Worm (Caenorhabditis elegans) whole organism, L4/young adult: ENCODE results near the gene F40G12.10.

ENCODE experiments used
- W03F9.2 ChIP-seq: fragments of 150-350 bp; optimal IDR thresholded peaks from 2 replicates; lab custom pipeline; 2014; ENCODE audit warnings: missing biosample characterization, missing genetic modification characterization
- dao-5 ChIP-seq: sonication (generic microtip); optimal IDR thresholded peaks from 2 replicates; lab custom pipeline; 2016; ENCODE audit warnings: missing genotype, missing genetic modification characterization, moderate library complexity, missing compliant biosample characterization
- him-1 ChIP-seq: sonication (generic microtip); optimal IDR thresholded peaks from 2 replicates; lab custom pipeline; 2016; ENCODE audit warnings: missing genotype, missing genetic modification reagents, missing genetic modification characterization, missing compliant biosample characterization

Gene F40G12.10

DNA sequence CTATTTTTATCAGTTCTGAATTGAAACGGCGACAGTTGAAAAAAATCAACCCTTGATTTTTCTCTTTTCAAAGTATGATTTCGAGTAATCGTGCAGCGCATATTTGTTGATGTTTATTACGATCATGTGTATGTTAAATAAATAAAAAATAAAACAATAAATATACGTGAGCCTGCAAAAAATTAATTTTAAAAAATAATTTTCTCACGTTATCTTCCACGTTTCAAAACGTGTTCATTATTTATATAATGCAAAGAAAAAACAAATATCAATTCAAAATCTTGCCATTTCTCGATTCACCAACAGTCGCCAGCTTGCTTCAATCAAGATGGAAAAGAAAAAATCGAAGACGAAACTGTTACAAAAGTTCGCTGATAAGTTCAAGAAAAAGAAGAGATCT, at the start of gene F40G12.10:
F40G12.10 (plus strand) TSS at position 301 of the 400 bp plus-strand sequence.
- TF ChIP-seq dao-5 (tag; lab: Kevin White, UChicago) (no peak), him-1 (tag; lab: Kevin White, UChicago) (no peak), W03F9.2 (tag; lab: Kevin White, UChicago) (no peak)

DNA sequence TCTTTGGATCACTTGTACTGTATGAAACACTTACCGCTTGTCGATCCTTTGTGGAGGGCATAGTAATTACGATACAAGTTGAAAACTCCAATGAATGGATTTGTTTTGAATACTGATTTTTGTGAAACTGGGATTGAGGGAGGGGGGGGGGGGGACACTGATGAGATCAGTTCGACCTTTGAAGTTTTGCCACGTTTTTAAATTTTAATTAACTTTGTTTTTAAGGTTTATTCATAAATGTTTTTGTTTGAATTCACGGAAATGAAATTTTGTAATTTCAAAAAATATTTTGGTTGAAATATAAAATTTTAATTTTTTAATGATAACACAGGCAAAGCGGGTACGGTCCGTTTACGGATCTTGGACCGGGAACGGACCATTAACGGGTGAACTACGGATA, 47.4 kb upstream of the F40G12.10 start, which contains the start of gene ent-3:
ent-3 (minus strand) TSS at position 101 of the 400 bp plus-strand sequence.
- TF ChIP-seq him-1 (tag; lab: Kevin White, UChicago) (no peak), W03F9.2 (tag; lab: Kevin White, UChicago) (no peak), dao-5 (tag; lab: Kevin White, UChicago) (no peak)

ce11 chrV:14240694-14241201, 42.6 kb upstream of the F40G12.10 start, which contains the start of gene K02E11.10:
Gene K02E11.10, minus strand, starts transcription at chrV:14241151.
- TF ChIP-seq W03F9.2 (tag; lab: Kevin White, UChicago) (no peak), him-1 (tag; lab: Kevin White, UChicago) (no peak)

ce11 chrV:14243904-14244303, 39.4 kb upstream of the F40G12.10 start, which contains the start of gene sre-7:
Gene sre-7, plus strand, starts transcription at chrV:14244204.
- TF ChIP-seq him-1 (tag; lab: Kevin White, UChicago) (no peak), dao-5 (tag; lab: Kevin White, UChicago) (no peak), W03F9.2 (tag; lab: Kevin White, UChicago) (no peak)

- TF ChIP-seq W03F9.2 (tag; lab: Kevin White, UChicago) (no peak), dao-5 (tag; lab: Kevin White, UChicago) (no peak), him-1 (tag; lab: Kevin White, UChicago) (no peak)
These were observed 36.6 kb upstream of the F40G12.10 start, which contains the start of gene K02E11.3 for ce11 chrV:14246761-14247160. Gene K02E11.3, minus strand, starts transcription at chrV:14246861.

- TF ChIP-seq W03F9.2 (tag; lab: Kevin White, UChicago), result no peak
- TF ChIP-seq him-1 (tag; lab: Kevin White, UChicago), result no peak
- no peak for TF ChIP-seq dao-5 (tag; lab: Kevin White, UChicago)
These were observed 35.3 kb upstream of the F40G12.10 start, which contains the start of gene K02E11.4 for ce11 chrV:14248025-14248424. Gene K02E11.4, minus strand, starts transcription at chrV:14248125.

DNA sequence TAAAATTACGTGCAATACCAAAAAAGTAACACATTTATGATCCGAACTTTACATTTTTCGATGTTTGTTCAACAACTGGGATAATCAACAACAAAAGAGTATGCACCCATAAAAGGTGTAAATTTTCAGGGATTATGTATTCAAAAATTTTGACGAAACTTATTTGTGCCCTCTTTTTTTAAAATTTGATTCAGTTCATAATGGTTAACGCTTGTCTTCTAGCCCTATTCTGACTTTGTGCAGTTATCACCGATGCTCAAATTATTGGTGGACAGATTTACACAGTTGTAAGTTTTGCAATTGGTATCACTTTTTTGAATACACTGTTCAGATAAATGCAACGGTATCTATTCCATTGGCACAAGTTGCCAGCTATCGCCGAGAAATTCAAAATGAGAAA, 34.7 kb upstream of the F40G12.10 start, which contains the start of gene K02E11.6:
K02E11.6 (plus strand) TSS at position 149 of the 400 bp plus-strand sequence.
- TF ChIP-seq him-1 (tag; lab: Kevin White, UChicago), result no peak
- TF ChIP-seq dao-5 (tag; lab: Kevin White, UChicago), result no peak
- TF ChIP-seq W03F9.2 (tag; lab: Kevin White, UChicago), result no peak

DNA sequence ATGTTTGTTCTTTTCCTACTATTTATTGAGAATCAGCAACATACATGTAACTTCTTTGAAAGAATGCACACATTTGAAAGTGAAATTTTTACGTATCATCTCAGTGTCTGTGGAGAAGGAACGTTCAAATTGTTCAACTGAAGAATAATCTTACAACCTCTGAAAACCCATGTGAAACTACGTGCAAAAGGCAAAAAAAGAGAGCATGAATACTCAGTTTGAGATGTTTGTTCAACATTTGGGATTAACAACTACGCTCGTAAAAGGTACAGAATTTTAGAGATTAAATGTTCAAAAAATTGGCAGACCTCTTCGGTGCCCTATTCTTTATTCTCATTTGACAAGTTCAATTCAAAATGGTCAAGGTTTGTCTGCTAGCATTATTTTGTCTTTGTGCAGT, 31.3 kb upstream of the F40G12.10 start, which contains the start of gene K02E11.5:
K02E11.5 (plus strand) TSS at position 301 of the 400 bp plus-strand sequence.
- no peak for TF ChIP-seq W03F9.2 (tag; lab: Kevin White, UChicago)
- no peak for TF ChIP-seq dao-5 (tag; lab: Kevin White, UChicago)
- no peak for TF ChIP-seq him-1 (tag; lab: Kevin White, UChicago)

DNA sequence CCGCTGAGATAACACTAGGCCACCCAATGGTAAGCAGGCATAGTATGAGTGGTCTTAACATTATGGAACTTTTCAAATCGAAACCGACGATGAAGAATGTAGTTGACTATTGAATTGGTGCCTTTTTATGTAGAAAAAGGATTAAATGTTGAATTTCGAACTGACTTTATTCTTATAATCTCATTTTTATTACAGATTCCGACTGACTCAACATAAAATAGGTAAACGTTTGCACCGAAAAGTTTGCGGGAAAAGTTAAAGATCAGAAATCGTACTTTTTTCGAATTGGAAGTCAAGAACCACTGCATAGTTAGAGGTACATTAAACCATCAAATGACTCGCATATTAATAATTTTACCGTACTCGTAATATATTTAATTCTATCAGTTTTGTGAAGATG, 29.1 kb upstream of the F40G12.10 start, which contains the start of gene K02E11.7:
K02E11.7 (minus strand) TSS at position 101 of the 400 bp plus-strand sequence.
- TF ChIP-seq him-1 (tag; lab: Kevin White, UChicago), result no peak
- TF ChIP-seq W03F9.2 (tag; lab: Kevin White, UChicago), result no peak
- no peak for TF ChIP-seq dao-5 (tag; lab: Kevin White, UChicago)

ce11 chrV:14256813-14257212, 26.5 kb upstream of the F40G12.10 start, which contains the start of gene sre-8:
Gene sre-8, plus strand, starts transcription at chrV:14257113.
- no peak for TF ChIP-seq him-1 (tag; lab: Kevin White, UChicago)
- no peak for TF ChIP-seq W03F9.2 (tag; lab: Kevin White, UChicago)
- no peak for TF ChIP-seq dao-5 (tag; lab: Kevin White, UChicago)

ce11 chrV:14260831-14261230, 22.5 kb upstream of the F40G12.10 start, which contains the start of gene F40G12.2:
Gene F40G12.2, minus strand, starts transcription at chrV:14260931.
- TF ChIP-seq W03F9.2 (tag; lab: Kevin White, UChicago) (no peak), dao-5 (tag; lab: Kevin White, UChicago) (no peak), him-1 (tag; lab: Kevin White, UChicago) (no peak)

ce11 chrV:14267326-14267942, 15.9 kb upstream of the F40G12.10 start:
- TF ChIP-seq him-1 (tag; lab: Kevin White, UChicago) (no peak), dao-5 (tag; lab: Kevin White, UChicago) (no peak), W03F9.2 (tag; lab: Kevin White, UChicago) (no peak)

DNA sequence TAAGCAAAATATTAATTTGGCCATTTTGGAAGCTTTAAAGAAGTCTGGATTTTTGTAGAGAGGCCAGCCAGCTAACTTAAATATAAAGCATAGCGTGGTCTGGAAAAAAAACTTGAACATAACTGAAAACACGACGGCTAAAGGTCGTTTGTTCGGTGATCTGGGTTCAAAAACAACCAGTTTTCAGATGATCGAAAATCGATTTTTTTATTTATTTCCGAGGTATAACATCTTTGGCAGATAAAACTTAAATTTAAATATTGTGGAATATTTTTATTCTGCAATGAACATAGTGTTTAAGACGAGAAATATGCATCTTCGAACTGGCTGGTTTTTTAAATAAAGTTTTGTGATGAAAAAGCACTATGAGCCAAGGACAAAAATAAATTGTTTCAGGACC, 14.7 kb upstream of the F40G12.10 start, which contains the start of gene F40G12.4:
F40G12.4 (minus strand) TSS at position 101 of the 400 bp plus-strand sequence.
- no peak for TF ChIP-seq dao-5 (tag; lab: Kevin White, UChicago)
- no peak for TF ChIP-seq W03F9.2 (tag; lab: Kevin White, UChicago)
- TF ChIP-seq him-1 (tag; lab: Kevin White, UChicago), result no peak
